Worm (Caenorhabditis elegans) whole organism, dauer: ENCODE results near the gene srd-50.
"Not testable (repeated sequence)": the region's sequence is repeated elsewhere in the genome, so short reads cannot be mapped to it uniquely, and the experiment has no call there.

Experiments
- unc-62 ChIP-seq: sonication (generic microtip); optimal IDR thresholded peaks from 2 replicates; lab custom pipeline; 2017; ENCODE audit warnings: missing biosample characterization, missing genetic modification reagents, missing genetic modification characterization

Gene srd-50

ce11 chrX:13462519-13462918 is 19.1 kb downstream of the srd-50 start, which contains the start of gene F02D10.3:
Gene F02D10.3 (minus strand): TSS chrX:13462619.
- no peak for TF ChIP-seq unc-62 (GFP tag; lab: Kevin White, UChicago)

- TF ChIP-seq unc-62 (GFP tag; lab: Kevin White, UChicago), result no peak
Observed at ce11 chrX:13456442-13456841, 25.2 kb downstream of the srd-50 start, which contains the start of gene flr-1. Gene flr-1 (minus strand): TSS chrX:13456542.

- TF ChIP-seq unc-62 (GFP tag; lab: Kevin White, UChicago), result no peak
Observed at ce11 chrX:13451578-13451977, 30.0 kb downstream of the srd-50 start, which contains the start of gene F02D10.6. Gene F02D10.6 (minus strand): TSS chrX:13451678.

- TF ChIP-seq unc-62 (GFP tag; lab: Kevin White, UChicago), result no peak
Observed at ce11 chrX:13446418-13446817, 35.2 kb downstream of the srd-50 start, which contains the start of gene set-8. Gene set-8 (plus strand): TSS chrX:13446718.

- TF ChIP-seq unc-62 (GFP tag; lab: Kevin White, UChicago), result no peak
Observed at ce11 chrX:13444267-13444666, 37.3 kb downstream of the srd-50 start.

- TF ChIP-seq unc-62 (GFP tag; lab: Kevin White, UChicago), result no peak
Observed at ce11 chrX:13443283-13443682, 38.3 kb downstream of the srd-50 start.

ce11 chrX:13442446-13442845 is 39.2 kb downstream of the srd-50 start:
- TF ChIP-seq unc-62 (GFP tag; lab: Kevin White, UChicago), result no peak

- no peak for TF ChIP-seq unc-62 (GFP tag; lab: Kevin White, UChicago)
Observed at ce11 chrX:13435790-13436472, 45.7 kb downstream of the srd-50 start, which contains the start of gene jmjd-3.3. Gene jmjd-3.3 (plus strand): TSS chrX:13436422.

- TF ChIP-seq unc-62 (GFP tag; lab: Kevin White, UChicago), result no peak
Observed at ce11 chrX:13435116-13435515, 46.5 kb downstream of the srd-50 start.

ce11 chrX:13431388-13431787 is 50.2 kb downstream of the srd-50 start, which contains the start of gene C29F7.10:
Gene C29F7.10 (minus strand): TSS chrX:13431488.
- TF ChIP-seq unc-62 (GFP tag; lab: Kevin White, UChicago), result not testable (repeated sequence)

- not testable (repeated sequence) for TF ChIP-seq unc-62 (GFP tag; lab: Kevin White, UChicago)
Observed at ce11 chrX:13428755-13429154, 52.8 kb downstream of the srd-50 start, which contains the start of gene fkh-4. Gene fkh-4 (minus strand): TSS chrX:13428855.
